Worm (Caenorhabditis elegans) whole organism, mixed stage, embryonic: ENCODE results near the gene mfsd-11.
A peak's percentile ranks its signal among the peaks of the same experiment; 100 is the strongest.

Experiments used
- M03D4.4 ChIP-seq: sonication (generic microtip); optimal IDR thresholded peaks from 2 replicates; lab custom pipeline; 2017; ENCODE audit warnings: mild to moderate bottlenecking, missing genetic modification characterization, missing compliant biosample characterization
- bed-3 ChIP-seq: fragments of 200-800 bp; sonication (Bioruptor generic); optimal IDR thresholded peaks from 3 replicates; lab custom pipeline; 2018; ENCODE audit warnings: mild to moderate bottlenecking, missing genetic modification characterization, moderate library complexity, missing compliant biosample characterization
- blmp-1 ChIP-seq: fragments of 150-350 bp; optimal IDR thresholded peaks from 2 replicates; lab custom pipeline; 2014; ENCODE audit warnings: missing biosample characterization, missing genetic modification characterization
- ceh-39 ChIP-seq: fragments of 150-350 bp; optimal IDR thresholded peaks from 2 replicates; lab custom pipeline; 2014; ENCODE audit warnings: missing biosample characterization, missing genetic modification characterization
- ceh-43 ChIP-seq: fragments of 200-800 bp; sonication (Bioruptor generic); optimal IDR thresholded peaks from 2 replicates; lab custom pipeline; 2018; ENCODE audit warnings: mild to moderate bottlenecking, missing genetic modification characterization, moderate library complexity, missing compliant biosample characterization
- ceh-83 ChIP-seq: fragments of 200-800 bp; sonication (Bioruptor generic); optimal IDR thresholded peaks from 2 replicates; lab custom pipeline; 2018; ENCODE audit warnings: mild to moderate bottlenecking, missing genetic modification characterization, missing compliant biosample characterization
- ces-1 ChIP-seq: fragments of 150-350 bp; optimal IDR thresholded peaks from 2 replicates; lab custom pipeline; 2014; ENCODE audit warnings: missing biosample characterization, missing genetic modification reagents, missing genetic modification characterization
- drap-1 ChIP-seq: fragments of 200-800 bp; sonication (Bioruptor generic); optimal IDR thresholded peaks from 3 replicates; lab custom pipeline; 2018; ENCODE audit warnings: mild to moderate bottlenecking, missing genetic modification characterization, missing compliant biosample characterization
- elt-3 ChIP-seq: fragments of 150-350 bp; optimal IDR thresholded peaks from 2 replicates; lab custom pipeline; 2014; ENCODE audit warnings: missing biosample characterization, missing genetic modification characterization
- flh-1 ChIP-seq: fragments of 200-800 bp; sonication (Bioruptor generic); optimal IDR thresholded peaks from 2 replicates; lab custom pipeline; 2018; ENCODE audit warnings: mild to moderate bottlenecking, missing genetic modification characterization, moderate library complexity, missing compliant biosample characterization
- ham-2 ChIP-seq: fragments of 200-800 bp; sonication (Bioruptor generic); optimal IDR thresholded peaks from 2 replicates; lab custom pipeline; 2018; ENCODE audit warnings: mild to moderate bottlenecking, missing genetic modification characterization, missing compliant biosample characterization
- hlh-1 ChIP-seq: fragments of 150-350 bp; optimal IDR thresholded peaks from 2 replicates; lab custom pipeline; 2014; ENCODE audit warnings: missing biosample characterization, missing genetic modification reagents, missing genetic modification characterization
- lin-13 ChIP-seq: fragments of 150-350 bp; optimal IDR thresholded peaks from 2 replicates; lab custom pipeline; 2014; ENCODE audit warnings: missing biosample characterization, missing genetic modification characterization
- lin-32 ChIP-seq: fragments of 200-800 bp; sonication (Bioruptor generic); optimal IDR thresholded peaks from 2 replicates; lab custom pipeline; 2018; ENCODE audit warnings: mild to moderate bottlenecking, missing genetic modification characterization, missing compliant biosample characterization
- mab-5 ChIP-seq: fragments of 150-350 bp; optimal IDR thresholded peaks from 2 replicates; lab custom pipeline; 2014; ENCODE audit warnings: missing biosample characterization, missing genetic modification characterization
- mep-1 ChIP-seq: fragments of 150-350 bp; optimal IDR thresholded peaks from 2 replicates; lab custom pipeline; 2017; ENCODE audit warnings: missing biosample characterization, missing genetic modification reagents, missing genetic modification characterization, inconsistent platforms
- nhr-12 ChIP-seq: fragments of 150-350 bp; optimal IDR thresholded peaks from 2 replicates; lab custom pipeline; 2014; ENCODE audit warnings: missing biosample characterization, missing genetic modification characterization
- nhr-2 ChIP-seq: fragments of 150-350 bp; optimal IDR thresholded peaks from 2 replicates; lab custom pipeline; 2014; ENCODE audit warnings: missing biosample characterization, missing genetic modification characterization
- nhr-237 ChIP-seq: fragments of 150-350 bp; optimal IDR thresholded peaks from 2 replicates; lab custom pipeline; 2014; ENCODE audit warnings: missing biosample characterization, missing genetic modification characterization
- nhr-28 ChIP-seq: fragments of 150-350 bp; optimal IDR thresholded peaks from 2 replicates; lab custom pipeline; 2014; ENCODE audit warnings: missing biosample characterization, missing genetic modification characterization
- nhr-76 ChIP-seq: sonication (generic microtip); optimal IDR thresholded peaks from 2 replicates; lab custom pipeline; 2017; ENCODE audit warnings: missing biosample characterization, missing genetic modification characterization
- pha-4 ChIP-seq: fragments of 150-350 bp; optimal IDR thresholded peaks from 2 replicates; lab custom pipeline; 2018; ENCODE audit warnings: missing biosample characterization, missing genetic modification reagents, missing genetic modification characterization
- sem-2 ChIP-seq: fragments of 200-800 bp; sonication (Bioruptor generic); optimal IDR thresholded peaks from 2 replicates; lab custom pipeline; 2018; ENCODE audit warnings: mild to moderate bottlenecking, missing genetic modification characterization, missing compliant biosample characterization
- snpc-4 ChIP-seq: fragments of 150-350 bp; optimal IDR thresholded peaks from 2 replicates; lab custom pipeline; 2014; ENCODE audit warnings: missing biosample characterization, missing genetic modification characterization
- sptf-1 ChIP-seq: sonication (generic microtip); optimal IDR thresholded peaks from 2 replicates; lab custom pipeline; 2017; ENCODE audit warnings: mild to moderate bottlenecking, missing genetic modification characterization, moderate library complexity, missing compliant biosample characterization
- tbx-8 ChIP-seq: fragments of 200-800 bp; sonication (Bioruptor generic); optimal IDR thresholded peaks from 2 replicates; lab custom pipeline; 2018; ENCODE audit warnings: mild to moderate bottlenecking, missing genetic modification characterization, moderate library complexity, missing compliant biosample characterization
- unc-120 ChIP-seq: sonication (generic microtip); optimal IDR thresholded peaks from 2 replicates; lab custom pipeline; 2017; ENCODE audit warnings: missing genetic modification characterization, missing compliant biosample characterization; ENCODE audit not compliant: poor library complexity, severe bottlenecking
- unc-39 ChIP-seq: fragments of 150-350 bp; optimal IDR thresholded peaks from 2 replicates; lab custom pipeline; 2014; ENCODE audit warnings: missing biosample characterization, missing genetic modification characterization
- unc-62 ChIP-seq: fragments of 150-350 bp; optimal IDR thresholded peaks from 2 replicates; lab custom pipeline; 2014; ENCODE audit warnings: missing biosample characterization, missing genetic modification reagents, missing genetic modification characterization
- zip-8 ChIP-seq: fragments of 150-350 bp; optimal IDR thresholded peaks from 2 replicates; lab custom pipeline; 2014; ENCODE audit warnings: missing biosample characterization, missing genetic modification characterization
- ztf-11 ChIP-seq: fragments of 150-350 bp; optimal IDR thresholded peaks from 2 replicates; lab custom pipeline; 2014; ENCODE audit warnings: missing biosample characterization, missing genetic modification characterization

The mfsd-11 gene

ce11 chrX:12160002-12160690, 6.2 kb upstream of the mfsd-11 start, which contains the start of gene F57G12.2:
Gene F57G12.2, minus strand, starts transcription at chrX:12160052.
- TF ChIP-seq pha-4 (tag; lab: Kevin White, UChicago), result peak; percentile 25
- no peak for TF ChIP-seq nhr-12 (tag; lab: Kevin White, UChicago)

DNA sequence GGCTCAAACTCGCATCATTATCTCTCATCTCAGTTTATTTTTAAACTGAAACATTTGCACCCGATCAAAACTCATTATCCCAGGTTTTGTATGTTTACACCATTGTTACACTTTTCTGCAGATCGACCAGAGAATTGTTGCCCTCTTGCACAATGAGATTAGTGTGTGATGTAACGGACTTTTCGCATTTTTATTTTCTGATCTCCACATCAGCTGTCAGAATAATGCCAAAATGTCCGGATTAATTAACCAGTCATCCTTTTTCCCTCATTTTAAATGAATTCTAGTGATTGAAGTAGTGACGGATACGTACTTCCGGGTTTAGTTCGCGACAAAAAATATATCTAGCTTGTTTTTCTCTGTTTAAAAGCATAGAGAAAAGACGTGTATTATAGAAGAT, 4.7 kb upstream of the mfsd-11 start:
- TF ChIP-seq unc-62 (peak; percentile 85), tbx-8 (GFP tag; lab: Kevin White, UChicago) (no peak), lin-13 (tag; lab: Kevin White, UChicago) (no peak), elt-3 (tag; lab: Kevin White, UChicago) (no peak), flh-1 (GFP tag; lab: Kevin White, UChicago) (no peak), unc-39 (tag; lab: Kevin White, UChicago) (no peak), mab-5 (tag; lab: Kevin White, UChicago) (no peak), drap-1 (GFP tag; lab: Kevin White, UChicago) (no peak), mep-1 (tag; lab: Kevin White, UChicago) (no peak), nhr-76 (tag; lab: Kevin White, UChicago) (no peak), lin-32 (GFP tag; lab: Kevin White, UChicago) (no peak), ceh-43 (GFP tag; lab: Kevin White, UChicago) (no peak), sptf-1 (tag; lab: Kevin White, UChicago) (no peak), bed-3 (GFP tag; lab: Kevin White, UChicago) (no peak), blmp-1 (tag; lab: Kevin White, UChicago) (no peak), ceh-83 (GFP tag; lab: Kevin White, UChicago) (no peak), ces-1 (GFP tag; lab: Kevin White, UChicago) (no peak), M03D4.4 (tag; lab: Kevin White, UChicago) (no peak), nhr-2 (tag; lab: Kevin White, UChicago) (no peak), hlh-1 (tag; lab: Kevin White, UChicago) (peak; percentile 70), sem-2 (GFP tag; lab: Kevin White, UChicago) (no peak), zip-8 (tag; lab: Kevin White, UChicago) (no peak), ztf-11 (tag; lab: Kevin White, UChicago) (no peak), nhr-237 (tag; lab: Kevin White, UChicago) (no peak), unc-120 (tag; lab: Kevin White, UChicago) (peak; percentile 39)

ce11 chrX:12149638-12150137, 4.2 kb downstream of the mfsd-11 start, which contains the start of gene znf-474:
Gene znf-474, plus strand, starts transcription at chrX:12149924.
- TF ChIP-seq zip-8 (tag; lab: Kevin White, UChicago), result no peak
- TF ChIP-seq nhr-237 (tag; lab: Kevin White, UChicago), result no peak
- TF ChIP-seq ham-2, result no peak
- no peak for TF ChIP-seq mab-5 (tag; lab: Kevin White, UChicago)
- TF ChIP-seq sem-2 (GFP tag; lab: Kevin White, UChicago), result no peak
- no peak for TF ChIP-seq snpc-4
- no peak for TF ChIP-seq mep-1 (tag; lab: Kevin White, UChicago)
- no peak for TF ChIP-seq nhr-28

- TF ChIP-seq flh-1 (GFP tag; lab: Kevin White, UChicago) (no peak), ceh-39 (no peak), lin-13 (tag; lab: Kevin White, UChicago) (no peak), ces-1 (GFP tag; lab: Kevin White, UChicago) (no peak), pha-4 (tag; lab: Kevin White, UChicago) (no peak), blmp-1 (tag; lab: Kevin White, UChicago) (no peak), mab-5 (tag; lab: Kevin White, UChicago) (no peak)
Measured at ce11 chrX:12146453-12147085, 7.3 kb downstream of the mfsd-11 start, which contains the start of gene pycr-1. Gene pycr-1, plus strand, starts transcription at chrX:12146832.
